Worm (Caenorhabditis elegans): Measurements from ENCODE around the gene dhs-7.
A peak's percentile ranks its signal among the peaks of the same experiment; 100 is the strongest.

The dhs-7 gene

DNA sequence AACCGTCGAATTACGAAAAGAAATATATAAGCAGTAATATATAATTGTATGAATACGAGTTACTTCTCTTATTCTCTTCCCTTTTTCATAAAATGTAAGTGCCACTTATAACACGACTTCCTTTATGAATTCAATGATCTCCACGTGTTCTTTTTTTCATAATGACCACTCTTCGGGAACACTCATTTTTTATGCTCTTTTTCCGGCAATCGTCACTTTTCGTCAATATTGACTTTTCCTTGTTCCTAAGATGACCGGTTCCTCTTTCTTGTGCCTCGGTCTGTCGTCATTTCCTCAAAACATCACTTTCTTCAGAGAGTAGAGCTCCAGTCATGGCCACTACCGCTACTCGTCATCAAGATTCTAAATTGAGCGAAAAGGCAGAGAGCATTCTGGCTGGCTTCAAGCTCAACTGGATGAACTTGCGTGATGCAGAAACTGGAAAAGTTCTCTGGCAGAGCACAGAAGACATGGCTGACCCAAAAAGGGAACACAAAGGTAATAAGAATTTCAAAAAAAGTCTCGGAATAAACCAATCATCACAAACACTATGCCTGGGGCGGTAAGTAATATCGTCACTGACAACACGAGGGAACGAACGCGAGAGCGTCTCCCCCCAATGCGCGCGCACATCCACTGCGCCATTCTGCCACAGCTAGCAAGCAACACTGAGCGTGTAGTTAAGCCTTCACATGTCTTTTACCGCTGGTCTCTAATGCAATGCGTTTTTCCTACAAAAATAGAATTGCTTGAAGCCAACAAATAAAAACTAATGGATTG is 24.6 kb downstream of the dhs-7 start, which contains the start of gene pdl-1 (continued):
- TF ChIP-seq nhr-77 (tag; optimal IDR thresholded peaks at IDR 0.05) (no peak), lin-14 (GFP tag; optimal IDR thresholded peaks at IDR 0.05) (peak; percentile 61), mep-1 (tag; optimal IDR thresholded peaks at IDR 0.05) (peak; percentile 77), lir-3 (tag; optimal IDR thresholded peaks at IDR 0.05; ENCODE audit: poor library complexity) (peak; percentile 87), ama-1 (optimal IDR thresholded peaks at IDR 0.05) (no peak), lin-15B (tag; optimal IDR thresholded peaks at IDR 0.05) (no peak), fkh-8 (tag; optimal IDR thresholded peaks at IDR 0.05) (peak; percentile 62), ets-5 (GFP tag; IDR thresholded peaks at IDR 0.05) (no peak), nhr-19 (GFP tag; conservative IDR thresholded peaks at IDR 0.05) (peak; percentile 73), snpc-4 (tag; optimal IDR thresholded peaks at IDR 0.05) (peak; percentile 58), isw-1 (GFP tag; IDR thresholded peaks at IDR 0.05) (peak; percentile 43), Y116A8C.19 (tag; optimal IDR thresholded peaks at IDR 0.05; ENCODE audit: borderline replicate concordance) (no peak), mef-2 (tag; optimal IDR thresholded peaks at IDR 0.05) (no peak), tlp-1 (tag; optimal IDR thresholded peaks at IDR 0.05) (no peak), mab-9 (GFP tag; IDR thresholded peaks at IDR 0.05) (no peak), nhr-20 (tag; optimal IDR thresholded peaks at IDR 0.05) (peak; percentile 73), vab-15 (tag; optimal IDR thresholded peaks at IDR 0.05) (no peak), elt-2 (tag; optimal IDR thresholded peaks at IDR 0.05) (peak; percentile 46), aha-1 (tag; optimal IDR thresholded peaks at IDR 0.05) (no peak), tbx-2 (tag; optimal IDR thresholded peaks at IDR 0.05) (peak; percentile 65), dsc-1 (tag; optimal IDR thresholded peaks at IDR 0.05) (peak; percentile 72), sptf-1 (tag; optimal IDR thresholded peaks at IDR 0.05) (no peak), nhr-84 (tag; optimal IDR thresholded peaks at IDR 0.05) (no peak), lin-39 (tag; optimal IDR thresholded peaks at IDR 0.05) (no peak), nhr-71 (tag; optimal IDR thresholded peaks at IDR 0.05) (peak; percentile 73), snu-23 (GFP tag; optimal IDR thresholded peaks at IDR 0.05) (peak; percentile 83), ceh-90 (tag; optimal IDR thresholded peaks at IDR 0.05) (no peak), lin-35 (GFP tag; optimal IDR thresholded peaks at IDR 0.05) (peak; percentile 63 to 77), ceh-8 (GFP tag; optimal IDR thresholded peaks at IDR 0.05) (no peak), rnt-1 (tag; optimal IDR thresholded peaks at IDR 0.05) (peak; percentile 79), hlh-17 (GFP tag; optimal IDR thresholded peaks at IDR 0.05; ENCODE audit: borderline replicate concordance) (no peak), pqm-1 (tag; optimal IDR thresholded peaks at IDR 0.05) (no peak), fkh-4 (tag; optimal IDR thresholded peaks at IDR 0.05; ENCODE audit: borderline replicate concordance) (no peak), nhr-76 (tag; optimal IDR thresholded peaks at IDR 0.05) (no peak)

ce11 chrII:7182630-7183029 is 25.6 kb downstream of the dhs-7 start:
- TF ChIP-seq lin-14 (GFP tag; optimal IDR thresholded peaks at IDR 0.05): peak; percentile 83
- peak; percentile 41 for TF ChIP-seq nhr-71 (tag; optimal IDR thresholded peaks at IDR 0.05)
- peak; percentile 25 to 50 for TF ChIP-seq lsy-2 (tag; optimal IDR thresholded peaks at IDR 0.05)
- peak; percentile 19 for TF ChIP-seq snu-23 (GFP tag; optimal IDR thresholded peaks at IDR 0.05)
- peak in 1 of 3 experiments; percentile 37 for TF ChIP-seq ceh-82 (tag; optimal IDR thresholded peaks at IDR 0.05)
- TF ChIP-seq fkh-8 (tag; optimal IDR thresholded peaks at IDR 0.05): peak; percentile 0
- TF ChIP-seq tlp-1 (tag; optimal IDR thresholded peaks at IDR 0.05): no peak
- TF ChIP-seq lir-3 (tag; optimal IDR thresholded peaks at IDR 0.05; ENCODE audit: poor library complexity): peak; percentile 53
- no peak for TF ChIP-seq aha-1 (tag; optimal IDR thresholded peaks at IDR 0.05)
- peak; percentile 35 for TF ChIP-seq mep-1 (tag; optimal IDR thresholded peaks at IDR 0.05)
- peak; percentile 14 for TF ChIP-seq swsn-7 (tag; optimal IDR thresholded peaks at IDR 0.05)
- TF ChIP-seq egl-13 (tag; optimal IDR thresholded peaks at IDR 0.05): peak; percentile 37
- TF ChIP-seq nhr-28 (tag; optimal IDR thresholded peaks at IDR 0.05): no peak
- no peak for TF ChIP-seq grh-1 (GFP tag; IDR thresholded peaks at IDR 0.05)
- TF ChIP-seq fkh-10 (GFP tag; optimal IDR thresholded peaks at IDR 0.05): peak; percentile 71
- no peak for TF ChIP-seq ceh-63 (GFP tag; optimal IDR thresholded peaks at IDR 0.05)
- TF ChIP-seq nhr-47 (tag; optimal IDR thresholded peaks at IDR 0.05): peak; percentile 41
- TF ChIP-seq egl-27 (tag; optimal IDR thresholded peaks at IDR 0.05): no peak
- peak; percentile 3 for TF ChIP-seq dsc-1 (tag; optimal IDR thresholded peaks at IDR 0.05)
- TF ChIP-seq sox-4 (tag; optimal IDR thresholded peaks at IDR 0.05): no peak
- TF ChIP-seq lin-35 (GFP tag; optimal IDR thresholded peaks at IDR 0.05): peak in 1 of 2 experiments; percentile 9
- no peak for TF ChIP-seq fkh-4 (tag; optimal IDR thresholded peaks at IDR 0.05; ENCODE audit: borderline replicate concordance)
- TF ChIP-seq xbp-1 (tag; optimal IDR thresholded peaks at IDR 0.05): peak; percentile 10
- TF ChIP-seq elt-3 (tag; optimal IDR thresholded peaks at IDR 0.05): no peak
- TF ChIP-seq aly-2 (tag; optimal IDR thresholded peaks at IDR 0.05): no peak
- TF ChIP-seq ztf-4 (tag; optimal IDR thresholded peaks at IDR 0.05): no peak

Measured in whole organism, L1 larva.